Fruit fly (Drosophila melanogaster): ENCODE measurements around the gene CG10214.

The CG10214 gene

DNA sequence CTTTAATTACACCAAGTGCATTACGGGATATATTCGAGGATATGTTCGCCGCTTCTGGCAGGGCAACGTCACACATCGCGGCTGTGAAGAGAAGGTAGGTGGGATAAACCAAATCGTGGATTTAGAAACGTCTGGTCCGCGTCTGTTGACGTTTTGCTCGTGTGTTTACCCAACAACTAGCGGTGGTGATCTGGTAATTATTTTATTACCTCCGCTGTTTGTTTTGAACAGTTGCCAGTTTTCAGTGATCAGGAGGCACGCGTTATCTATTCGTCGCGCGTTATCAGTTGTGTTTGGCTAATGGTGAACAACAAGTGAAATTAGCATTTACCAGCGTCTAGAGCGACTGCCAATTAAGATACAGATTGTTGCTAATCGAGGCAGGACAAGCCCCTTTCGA is 38.2 kb downstream of the CG10214 start:
- TF ChIP-seq Dll (optimal IDR thresholded peaks at IDR 0.05), result no peak
- TF ChIP-seq usp (GFP tag; optimal IDR thresholded peaks at IDR 0.05), result no peak
- TF ChIP-seq EcR (GFP tag; optimal IDR thresholded peaks at IDR 0.05), result no peak

DNA sequence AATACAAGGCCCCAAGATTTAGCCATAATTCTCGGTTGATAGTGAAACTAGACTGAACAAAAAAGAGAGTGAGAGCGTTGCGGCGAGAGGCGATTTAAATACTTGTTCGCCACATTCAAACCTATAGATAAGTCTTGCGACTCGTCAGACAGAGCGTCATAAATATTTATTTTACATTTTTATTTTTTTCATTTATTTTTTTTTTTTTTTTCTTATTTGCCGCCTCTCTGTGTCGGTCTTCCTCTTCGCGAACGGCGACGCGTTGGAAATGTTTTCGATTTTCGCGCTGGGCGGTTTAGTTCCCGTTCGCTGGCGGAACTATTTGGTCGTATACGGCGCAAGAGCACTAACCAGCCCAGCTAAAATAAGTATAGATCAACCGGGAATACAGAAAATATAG is 39.2 kb downstream of the CG10214 start:
- TF ChIP-seq Dll (optimal IDR thresholded peaks at IDR 0.05) (no peak), usp (GFP tag; optimal IDR thresholded peaks at IDR 0.05) (no peak), CG8478 (optimal IDR thresholded peaks at IDR 0.05) (no peak), pan (optimal IDR thresholded peaks at IDR 0.05) (no peak), psq (optimal IDR thresholded peaks at IDR 0.05) (no peak), EcR (GFP tag; optimal IDR thresholded peaks at IDR 0.05) (no peak)

DNA sequence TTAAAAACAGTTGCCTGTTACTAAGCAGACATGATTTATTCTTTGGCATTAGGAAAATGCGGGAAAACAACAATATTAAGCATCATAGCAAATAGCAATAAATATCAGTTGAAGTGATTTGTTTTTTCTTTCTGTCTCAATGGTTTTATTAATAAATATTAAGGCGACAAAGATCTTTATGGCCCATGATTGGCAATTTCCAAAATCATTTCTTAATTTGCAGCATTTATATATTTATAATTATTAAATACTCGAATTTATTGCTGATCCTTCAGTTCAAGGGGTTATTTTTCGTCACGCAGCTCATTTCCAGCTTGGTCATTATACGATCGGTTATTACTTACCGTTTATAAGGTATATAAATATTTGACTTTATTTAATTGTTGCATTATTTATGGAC is 39.6 kb downstream of the CG10214 start:
- TF ChIP-seq psq (optimal IDR thresholded peaks at IDR 0.05) (no peak), Dll (optimal IDR thresholded peaks at IDR 0.05) (no peak), CG8478 (optimal IDR thresholded peaks at IDR 0.05) (no peak), pan (optimal IDR thresholded peaks at IDR 0.05) (no peak), usp (GFP tag; optimal IDR thresholded peaks at IDR 0.05) (no peak), EcR (GFP tag; optimal IDR thresholded peaks at IDR 0.05) (no peak)

DNA sequence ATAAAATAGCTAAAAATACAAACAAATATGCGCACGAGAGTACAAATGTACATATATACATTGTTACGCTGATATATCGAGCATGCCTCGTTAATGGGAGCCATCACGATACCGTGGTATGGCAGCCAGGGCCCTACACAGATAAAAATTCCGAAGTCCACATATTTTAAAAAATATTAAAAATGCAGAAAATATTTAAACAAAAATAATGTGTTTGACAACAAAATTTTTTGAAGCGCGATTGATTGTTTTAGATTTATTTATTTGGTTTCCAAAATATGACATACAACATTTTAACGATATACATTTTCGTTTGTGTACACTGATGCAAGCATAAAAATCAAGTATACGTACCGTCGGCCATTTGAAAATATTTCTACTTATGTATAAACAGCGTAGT is 40.5 kb downstream of the CG10214 start:
- TF ChIP-seq psq (optimal IDR thresholded peaks at IDR 0.05) (no peak), EcR (GFP tag; optimal IDR thresholded peaks at IDR 0.05) (no peak), pan (optimal IDR thresholded peaks at IDR 0.05) (no peak), usp (GFP tag; optimal IDR thresholded peaks at IDR 0.05) (no peak), Dll (optimal IDR thresholded peaks at IDR 0.05) (no peak), CG8478 (optimal IDR thresholded peaks at IDR 0.05) (no peak)

DNA sequence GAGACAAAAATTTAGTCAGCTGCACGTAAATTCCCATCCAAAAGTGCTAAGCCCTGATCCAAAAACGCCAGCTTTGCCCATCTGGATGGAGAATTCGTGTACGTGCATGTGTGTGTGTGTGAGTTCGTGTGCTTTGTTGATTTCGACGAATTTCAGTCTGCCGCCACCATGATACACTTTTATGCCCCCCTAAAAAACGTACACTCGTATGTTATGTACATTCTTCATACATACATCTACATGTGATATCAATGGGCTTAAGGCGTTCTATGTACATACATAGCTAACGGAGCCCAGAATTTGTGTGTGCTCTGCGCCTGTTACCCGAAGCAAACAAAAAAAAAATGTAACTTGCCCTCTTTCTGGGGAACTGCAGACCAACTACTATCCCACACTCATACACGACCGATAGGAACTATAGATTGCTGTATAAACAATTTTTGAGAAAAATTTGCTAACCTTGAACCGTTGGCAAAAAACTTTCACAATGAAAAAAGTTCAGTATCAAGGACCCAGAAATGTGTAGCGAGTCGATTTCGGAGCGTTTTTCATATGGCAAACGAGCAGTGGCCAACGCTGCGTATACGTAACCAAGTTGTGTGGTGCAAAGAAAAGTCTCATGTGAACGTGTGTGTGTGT is 41.5 kb downstream of the CG10214 start:
- TF ChIP-seq CG8478 (optimal IDR thresholded peaks at IDR 0.05) (no peak), psq (optimal IDR thresholded peaks at IDR 0.05) (no peak), usp (GFP tag; optimal IDR thresholded peaks at IDR 0.05) (no peak), Dll (optimal IDR thresholded peaks at IDR 0.05) (no peak), pan (optimal IDR thresholded peaks at IDR 0.05) (no peak), EcR (GFP tag; optimal IDR thresholded peaks at IDR 0.05) (no peak)

DNA sequence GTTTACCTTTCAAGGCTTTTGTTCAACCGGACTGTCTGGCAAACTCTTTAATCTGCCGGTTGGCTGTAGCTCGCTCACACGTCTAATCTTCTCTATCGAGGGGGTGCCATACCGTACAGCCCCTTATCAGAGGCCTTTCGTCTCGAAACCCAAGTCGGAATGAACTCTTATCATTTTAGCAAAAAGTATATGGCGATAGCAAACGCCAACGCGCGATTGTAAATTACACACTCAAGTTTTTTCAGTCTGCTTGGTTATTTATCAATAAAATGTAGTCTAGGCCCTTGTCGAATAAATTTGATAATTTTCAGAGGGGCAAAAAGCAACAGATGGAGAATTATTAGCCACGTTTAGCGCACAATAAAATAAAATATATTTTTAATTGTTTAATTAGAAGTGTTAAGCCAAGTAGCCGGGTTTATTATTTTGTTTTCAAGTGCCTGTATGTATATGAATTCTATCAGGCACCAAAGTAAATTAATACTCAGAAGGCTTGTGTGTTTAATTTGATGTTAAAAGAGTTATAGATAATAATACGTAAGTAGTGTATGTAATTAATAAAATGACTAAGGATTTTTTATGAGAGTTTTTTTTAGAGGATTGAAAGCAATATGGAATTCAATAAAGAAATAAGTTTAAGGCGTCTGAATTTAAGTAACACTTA is 42.3 kb downstream of the CG10214 start:
- TF ChIP-seq Dll (optimal IDR thresholded peaks at IDR 0.05) (no peak), usp (GFP tag; optimal IDR thresholded peaks at IDR 0.05) (no peak), CG8478 (optimal IDR thresholded peaks at IDR 0.05) (no peak), EcR (GFP tag; optimal IDR thresholded peaks at IDR 0.05) (no peak), psq (optimal IDR thresholded peaks at IDR 0.05) (no peak), pan (optimal IDR thresholded peaks at IDR 0.05) (no peak)

DNA sequence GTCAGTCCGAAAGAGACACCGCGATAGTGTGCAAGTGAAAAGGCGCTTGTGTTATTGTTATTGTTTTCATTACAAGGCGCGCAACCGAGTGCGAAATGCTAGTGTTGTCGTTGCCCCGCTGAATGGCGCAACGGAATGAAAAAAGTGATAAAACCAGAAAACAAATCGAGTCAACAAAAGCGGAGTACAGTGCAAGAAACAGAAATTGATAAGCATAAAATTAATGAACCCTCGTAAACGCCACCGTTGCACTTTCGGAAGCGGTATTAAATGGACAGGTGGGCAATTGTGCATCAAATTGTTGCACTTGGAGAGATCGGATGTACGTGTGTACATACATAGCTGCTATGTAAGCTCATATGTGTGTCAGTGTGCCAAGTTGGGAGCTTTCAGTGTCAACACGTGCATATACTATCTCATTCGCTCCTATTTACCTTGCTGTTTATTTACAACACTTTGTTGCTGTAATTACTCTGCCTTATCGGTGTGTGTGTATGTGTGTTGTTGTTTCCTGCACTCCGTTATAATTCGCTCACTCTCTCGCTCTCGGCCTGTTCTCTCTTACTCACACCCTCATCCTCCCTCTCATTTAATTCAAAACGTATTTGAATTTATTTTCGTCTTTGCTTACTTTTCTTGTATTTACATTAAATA is 43.8 kb downstream of the CG10214 start:
- TF ChIP-seq Dll (optimal IDR thresholded peaks at IDR 0.05) (no peak), EcR (GFP tag; optimal IDR thresholded peaks at IDR 0.05) (peak in 1 of 2 experiments; percentile 11)

DNA sequence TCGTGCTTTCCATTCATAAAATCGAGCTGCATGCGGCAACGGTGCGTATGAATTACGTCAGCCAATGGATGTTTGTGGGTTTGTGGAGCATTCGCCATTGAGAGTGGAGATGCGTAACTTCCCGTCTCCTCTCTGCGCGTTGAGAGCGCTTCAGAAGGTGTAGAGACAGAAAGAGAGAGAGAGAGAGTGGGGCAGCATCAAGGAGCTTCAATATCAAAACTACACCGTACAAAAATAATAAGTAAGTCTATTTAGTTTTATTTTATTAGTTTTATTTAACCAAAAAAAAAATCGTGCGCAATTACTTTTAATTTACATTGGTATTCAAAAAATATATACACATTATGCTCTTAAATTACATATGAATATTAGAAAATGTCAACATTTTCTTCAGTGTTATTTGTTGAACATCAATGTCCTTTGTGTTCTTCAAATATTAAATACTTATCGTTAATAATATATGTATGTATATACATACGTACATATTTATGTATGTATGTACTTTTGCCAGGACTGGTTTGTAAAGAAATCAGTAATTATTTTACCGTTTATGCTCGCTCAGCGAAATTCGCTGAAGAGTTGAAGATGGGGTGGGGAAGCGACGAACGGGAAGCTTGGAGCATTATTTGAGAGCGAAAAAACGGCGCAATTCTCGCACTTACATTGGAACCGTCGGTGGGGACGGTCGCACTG is 44.5 kb downstream of the CG10214 start, which contains the start of gene CG10365:
TSS of gene CG10365 (plus strand) at position 652 of the 693 bp plus-strand sequence.
- TF ChIP-seq EcR (GFP tag; optimal IDR thresholded peaks at IDR 0.05) (no peak), CG8478 (optimal IDR thresholded peaks at IDR 0.05) (no peak), Dll (optimal IDR thresholded peaks at IDR 0.05) (no peak), pan (optimal IDR thresholded peaks at IDR 0.05) (no peak)

DNA sequence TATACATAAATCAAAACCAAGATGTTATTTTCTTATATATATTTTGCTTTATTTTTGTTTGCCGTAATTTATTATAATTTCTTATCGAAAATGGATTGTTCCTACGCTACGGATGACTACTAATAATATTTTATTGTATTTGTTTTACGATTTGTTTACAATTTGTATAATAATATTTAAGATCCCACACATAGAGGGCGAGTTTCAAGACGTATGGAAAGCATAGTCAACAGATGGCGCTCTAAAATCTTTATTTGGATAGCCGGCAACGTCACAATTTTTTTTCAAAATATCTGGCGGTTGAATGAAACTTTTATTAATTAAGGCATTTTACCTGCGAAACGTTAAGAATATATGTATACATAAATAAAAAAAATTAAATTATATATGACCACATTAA is 45.4 kb downstream of the CG10214 start:
- TF ChIP-seq psq (optimal IDR thresholded peaks at IDR 0.05), result no peak
- no peak for TF ChIP-seq usp (GFP tag; optimal IDR thresholded peaks at IDR 0.05)
- no peak for TF ChIP-seq CG8478 (optimal IDR thresholded peaks at IDR 0.05)

DNA sequence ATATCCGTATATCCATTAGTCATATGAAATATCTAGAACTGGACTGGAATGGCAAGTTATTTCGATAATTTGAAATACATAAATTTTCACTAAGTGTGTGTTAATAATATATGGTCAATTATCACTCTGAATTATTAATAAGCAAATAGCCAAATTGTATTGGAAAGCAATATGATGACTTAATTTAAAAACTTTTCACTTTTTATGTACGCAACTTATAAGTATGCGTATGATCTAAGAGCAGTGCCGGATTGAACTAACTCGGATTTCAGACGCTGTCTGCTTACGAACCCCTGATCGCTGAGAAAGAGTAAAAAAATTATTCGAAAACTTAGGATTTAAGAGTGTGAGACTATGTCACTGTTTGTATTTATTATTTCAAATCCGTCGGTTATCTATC is 45.8 kb downstream of the CG10214 start, which contains the start of gene CG10232:
TSS of gene CG10232 (minus strand) at position 101 of the 400 bp plus-strand sequence.
- no peak for TF ChIP-seq usp (GFP tag; optimal IDR thresholded peaks at IDR 0.05)
- TF ChIP-seq CG8478 (optimal IDR thresholded peaks at IDR 0.05), result no peak
- no peak for TF ChIP-seq pan (optimal IDR thresholded peaks at IDR 0.05)
- TF ChIP-seq psq (optimal IDR thresholded peaks at IDR 0.05), result no peak
- no peak for TF ChIP-seq EcR (GFP tag; optimal IDR thresholded peaks at IDR 0.05)
- TF ChIP-seq Dll (optimal IDR thresholded peaks at IDR 0.05), result no peak

DNA sequence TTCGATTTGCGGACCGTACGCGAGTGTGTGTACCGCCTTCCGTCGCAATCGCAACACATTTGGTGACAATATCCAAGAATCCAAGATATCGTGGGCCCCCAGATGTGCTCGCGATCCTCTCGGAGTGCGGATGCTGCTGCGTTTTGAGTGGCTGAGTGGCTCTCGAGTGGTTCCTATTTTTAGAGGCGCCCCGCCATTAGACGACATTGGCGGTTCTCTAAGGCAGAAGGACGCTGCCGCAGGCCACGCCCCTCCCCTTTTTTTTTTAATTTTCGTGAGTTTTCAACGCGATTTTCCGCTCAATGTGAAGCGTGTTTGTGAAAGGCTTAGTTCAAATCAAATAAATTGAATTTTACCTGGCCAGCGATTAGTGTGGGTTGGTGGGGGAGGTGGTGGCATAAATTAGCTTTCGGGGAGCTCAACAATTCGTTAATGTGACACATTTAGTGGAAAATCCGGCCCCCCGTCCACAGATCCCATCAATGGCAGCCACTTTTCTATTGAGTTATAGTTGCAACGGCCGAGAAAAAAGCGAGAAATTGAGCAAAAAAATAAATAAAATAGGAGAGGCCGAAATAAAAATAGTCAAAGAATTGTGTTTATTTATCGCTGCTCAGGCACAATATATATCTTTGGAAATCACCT is 48.9 kb downstream of the CG10214 start, which contains the start of gene nau:
TSS of gene nau (minus strand) at position 61 of the 645 bp plus-strand sequence.
- TF ChIP-seq pan (optimal IDR thresholded peaks at IDR 0.05), result no peak
- TF ChIP-seq EcR (GFP tag; optimal IDR thresholded peaks at IDR 0.05), result no peak
- no peak for TF ChIP-seq Dll (optimal IDR thresholded peaks at IDR 0.05)
- no peak for TF ChIP-seq CG8478 (optimal IDR thresholded peaks at IDR 0.05)
- no peak for TF ChIP-seq usp (GFP tag; optimal IDR thresholded peaks at IDR 0.05)
- TF ChIP-seq psq (optimal IDR thresholded peaks at IDR 0.05), result no peak

Measured in whole organism.